Worm (Caenorhabditis elegans) whole organism, young adult: ENCODE results near the gene F53B3.6.

ENCODE experiments used
- B0261.1 ChIP-seq: sonication (generic microtip); optimal IDR thresholded peaks from 2 replicates; lab custom pipeline; 2016; ENCODE audit warnings: mild to moderate bottlenecking, missing genetic modification characterization, moderate library complexity, missing compliant biosample characterization
- F22D6.2 ChIP-seq: sonication (generic microtip); optimal IDR thresholded peaks from 2 replicates; lab custom pipeline; 2016; ENCODE audit warnings: mild to moderate bottlenecking, missing genetic modification characterization, missing compliant biosample characterization
- F57C9.4 ChIP-seq: sonication (generic microtip); optimal IDR thresholded peaks from 2 replicates; lab custom pipeline; 2017; ENCODE audit warnings: mild to moderate bottlenecking, missing genetic modification characterization, missing compliant biosample characterization
- cebp-1 ChIP-seq, 2 experiments: fragments of 200-800 bp in 1 of 2; sonication (Bioruptor generic) in 1 of 2; sonication (generic microtip) in 1 of 2; IDR thresholded peaks in 1 of 2; optimal IDR thresholded peaks in 1 of 2; 2 replicates each; pipeline versions ENCODE4 v1.3.6 to Lab custom; 2017 to 2022; ENCODE audit warnings: missing compliant biosample characterization in 2 of 2, missing genetic modification characterization in 2 of 2, mild to moderate bottlenecking in 1 of 2, missing genetic modification reagents in 1 of 2, moderate library complexity in 1 of 2
- die-1 ChIP-seq: sonication (generic microtip); optimal IDR thresholded peaks from 2 replicates; lab custom pipeline; 2016; ENCODE audit warnings: missing genotype, mild to moderate bottlenecking, missing genetic modification characterization, missing compliant biosample characterization
- hmg-20 ChIP-seq: fragments of 200-800 bp; sonication (Bioruptor generic); IDR thresholded peaks from 2 replicates; pipeline ENCODE4 v1.3.6; 2022; ENCODE audit warnings: missing genetic modification reagents, missing genetic modification characterization, missing compliant biosample characterization
- let-526 ChIP-seq: fragments of 200-800 bp; sonication (Bioruptor generic); IDR thresholded peaks from 2 replicates; pipeline ENCODE4 v1.3.6; 2022; ENCODE audit warnings: missing genetic modification reagents, missing genetic modification characterization, missing compliant biosample characterization
- nhr-27 ChIP-seq: fragments of 200-800 bp; sonication (Bioruptor generic); optimal IDR thresholded peaks from 2 replicates; lab custom pipeline; 2018; ENCODE audit warnings: mild to moderate bottlenecking, missing genetic modification characterization, moderate library complexity, missing compliant biosample characterization
- snpc-4 ChIP-seq, 5 experiments: fragments of 150-350 bp in 1 of 5; sonication (generic microtip) in 4 of 5; optimal IDR thresholded peaks; 2 replicates each; lab custom pipeline; 2014 to 2018; ENCODE audit warnings: missing genetic modification characterization in 5 of 5, missing biosample characterization in 3 of 5, antibody characterized with exemption in 2 of 5, mild to moderate bottlenecking in 2 of 5, missing compliant biosample characterization in 2 of 5, missing genotype in 2 of 5, moderate library complexity in 2 of 5, missing genetic modification reagents in 1 of 5
- unc-130 ChIP-seq: sonication (generic microtip); optimal IDR thresholded peaks from 2 replicates; lab custom pipeline; 2016; ENCODE audit warnings: missing genetic modification reagents, missing genetic modification characterization, missing compliant biosample characterization

DNA sequence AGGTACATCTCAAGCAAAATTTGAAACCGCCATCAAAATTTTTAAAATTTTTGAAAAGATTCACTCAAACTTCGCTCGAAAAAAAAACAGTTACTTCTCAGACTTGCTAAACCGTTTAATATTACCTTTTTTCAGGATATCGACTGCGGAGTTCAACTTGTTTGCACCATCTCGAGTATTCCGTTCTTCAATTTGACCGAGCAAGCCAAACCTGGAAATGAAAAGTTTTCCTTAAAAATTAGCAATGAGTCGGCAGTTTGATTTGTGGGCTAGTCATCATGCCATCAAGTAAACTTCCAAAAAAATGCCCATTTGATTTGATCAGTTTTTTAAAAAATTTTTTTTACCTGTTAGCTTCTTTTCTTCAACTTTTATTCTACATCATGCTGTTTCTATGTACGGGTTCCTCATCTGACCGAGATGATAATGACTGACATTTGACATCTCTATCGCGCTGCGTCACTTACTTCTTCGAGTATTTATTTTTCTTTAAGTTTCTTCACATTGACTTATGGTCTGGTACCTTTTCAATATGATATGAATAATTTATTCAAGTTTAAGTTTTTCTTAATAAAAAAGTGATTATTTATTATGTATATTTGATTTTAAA is 26.1 kb downstream of the F53B3.6 start:
- TF ChIP-seq B0261.1 (tag; lab: Kevin White, UChicago) (no peak), F57C9.4 (tag; lab: Kevin White, UChicago) (no peak), snpc-4 (GFP tag; optimal IDR thresholded peaks at IDR 0.05; lab: Kevin White, UChicago) (no peak), snpc-4 (tag; optimal IDR thresholded peaks at IDR 0.05; lab: Kevin White, UChicago) (no peak), nhr-27 (tag; lab: Kevin White, UChicago) (no peak), cebp-1 (GFP tag; IDR thresholded peaks at IDR 0.05; lab: Robert Waterston, UW) (no peak), cebp-1 (tag; optimal IDR thresholded peaks at IDR 0.05; lab: Kevin White, UChicago) (no peak), F22D6.2 (tag; lab: Kevin White, UChicago) (no peak), let-526 (GFP tag; lab: Robert Waterston, UW) (no peak), hmg-20 (GFP tag; lab: Robert Waterston, UW) (no peak), die-1 (tag; lab: Kevin White, UChicago) (no peak), unc-130 (no peak)
